Fruit fly (Drosophila melanogaster) whole organism, embryonic: Measurements from ENCODE around the gene CG14971.
A peak's percentile ranks its signal among the peaks of the same experiment; 100 is the strongest.

Source experiments
- Ada2b ChIP-seq: fragments of 200-800 bp; sonication (Bioruptor generic); IDR thresholded peaks from 2 replicates; pipeline ENCODE4 v1.3.6; 2022; ENCODE audit warnings: missing biosample characterization, missing genetic modification characterization
- Atf6 ChIP-seq: fragments of 200-800 bp; sonication (Bioruptor generic); IDR thresholded peaks from 2 replicates; pipeline ENCODE4 v1.3.6; 2022; ENCODE audit warnings: missing biosample characterization, missing genetic modification characterization
- BtbVII ChIP-seq: fragments of 200-800 bp; sonication (Bioruptor generic); optimal IDR thresholded peaks from 3 replicates; lab custom pipeline; 2017; ENCODE audit warnings: missing biosample characterization, mild to moderate bottlenecking, missing genetic modification characterization
- CG11456 ChIP-seq: fragments of 200-800 bp; sonication (Bioruptor generic); IDR thresholded peaks from 3 replicates; pipeline ENCODE4 v1.3.6; 2022; ENCODE audit warnings: missing biosample characterization, missing genetic modification characterization
- CG12942 ChIP-seq: fragments of 200-800 bp; sonication (Bioruptor generic); optimal IDR thresholded peaks from 3 replicates; lab custom pipeline; 2016; ENCODE audit warnings: missing biosample characterization, missing genetic modification characterization
- CG13296 ChIP-seq: fragments of 200-800 bp; sonication (Bioruptor generic); optimal IDR thresholded peaks from 3 replicates; lab custom pipeline; 2018; ENCODE audit warnings: missing biosample characterization, mild to moderate bottlenecking, missing genetic modification characterization
- CG13424 ChIP-seq: fragments of 200-800 bp; sonication (Bioruptor generic); optimal IDR thresholded peaks from 2 replicates; lab custom pipeline; 2019; ENCODE audit warnings: missing biosample characterization, mild to moderate bottlenecking, missing genetic modification characterization, moderate library complexity
- CG1647 ChIP-seq: fragments of 200-800 bp; sonication (Bioruptor generic); optimal IDR thresholded peaks from 3 replicates; lab custom pipeline; 2016; ENCODE audit warnings: missing biosample characterization, missing genetic modification characterization
- CG17361 ChIP-seq: fragments of 200-800 bp; sonication (Bioruptor generic); IDR thresholded peaks from 3 replicates; pipeline ENCODE4 v1.3.6; 2022; ENCODE audit warnings: missing biosample characterization, missing genetic modification characterization
- CG18599 ChIP-seq: fragments of 200-800 bp; sonication (Bioruptor generic); optimal IDR thresholded peaks from 3 replicates; lab custom pipeline; 2017; ENCODE audit warnings: missing biosample characterization, missing genetic modification characterization, mild to moderate bottlenecking, moderate library complexity, missing genetic modification reagents
- CG31224 ChIP-seq: fragments of 200-800 bp; sonication (Bioruptor generic); IDR thresholded peaks from 2 replicates; pipeline ENCODE4 v1.3.6; 2022; ENCODE audit warnings: missing biosample characterization, missing genetic modification characterization
- CG6175 ChIP-seq: fragments of 200-800 bp; sonication (Bioruptor generic); IDR thresholded peaks from 3 replicates; pipeline ENCODE4 v1.3.6; 2022; ENCODE audit warnings: missing biosample characterization, missing genetic modification characterization
- CG6654 ChIP-seq: fragments of 200-800 bp; sonication (Bioruptor generic); optimal IDR thresholded peaks from 2 replicates; lab custom pipeline; 2017; ENCODE audit warnings: missing biosample characterization, mild to moderate bottlenecking, missing genetic modification characterization
- CG7271 ChIP-seq: fragments of 200-800 bp; sonication (Bioruptor generic); optimal IDR thresholded peaks from 2 replicates; lab custom pipeline; 2018; ENCODE audit warnings: missing biosample characterization, mild to moderate bottlenecking, missing genetic modification characterization, moderate library complexity
- CG7357 ChIP-seq: fragments of 200-800 bp; sonication (Bioruptor generic); IDR thresholded peaks from 3 replicates; pipeline ENCODE4 v1.3.6; 2022; ENCODE audit warnings: missing biosample characterization, missing genetic modification characterization
- CG9727 ChIP-seq: fragments of 200-800 bp; sonication (Bioruptor generic); optimal IDR thresholded peaks from 3 replicates; lab custom pipeline; 2017; ENCODE audit warnings: missing biosample characterization, mild to moderate bottlenecking, missing genetic modification characterization
- CkIIα-i1 ChIP-seq: fragments of 200-800 bp; sonication (Bioruptor generic); IDR thresholded peaks from 2 replicates; pipeline ENCODE4 v1.3.6; 2022; ENCODE audit warnings: missing biosample characterization, missing genetic modification characterization
- CrebB ChIP-seq: fragments of 200-800 bp; sonication (Bioruptor generic); optimal IDR thresholded peaks from 3 replicates; lab custom pipeline; 2018; ENCODE audit warnings: missing biosample characterization, mild to moderate bottlenecking, missing genetic modification characterization
- D ChIP-seq, 2 experiments: fragments of 200-800 bp in 1 of 2; fragments of >200 bp in 1 of 2; sonication (Bioruptor generic) in 1 of 2; optimal IDR thresholded peaks; 2 replicates in 1 of 2; 3 replicates in 1 of 2; lab custom pipeline; 2017; ENCODE audit warnings: mild to moderate bottlenecking in 1 of 2, missing biosample characterization in 1 of 2, missing genetic modification characterization in 1 of 2, missing genetic modification reagents in 1 of 2
- D19A ChIP-seq: fragments of 200-800 bp; optimal IDR thresholded peaks from 3 replicates; lab custom pipeline; 2019; ENCODE audit warnings: missing biosample characterization, mild to moderate bottlenecking, missing genetic modification characterization, moderate library complexity
- Doc3 ChIP-seq: fragments of 200-800 bp; sonication (Bioruptor generic); IDR thresholded peaks from 3 replicates; pipeline ENCODE4 v1.3.6; 2022; ENCODE audit warnings: missing biosample characterization, missing genetic modification characterization; ENCODE audit not compliant: partially characterized antibody
- Dref ChIP-seq: fragments of 200-800 bp; sonication (Bioruptor generic); IDR thresholded peaks from 2 replicates; pipeline ENCODE4 v1.3.6; 2022; ENCODE audit warnings: missing biosample characterization, missing genetic modification characterization
- HmgZ ChIP-seq: fragments of 200-800 bp; sonication (Bioruptor generic); optimal IDR thresholded peaks from 2 replicates; lab custom pipeline; 2018; ENCODE audit warnings: missing biosample characterization, mild to moderate bottlenecking, missing genetic modification characterization
- Jarid2 ChIP-seq: fragments of 200-800 bp; sonication (Bioruptor generic); optimal IDR thresholded peaks from 3 replicates; lab custom pipeline; 2017; ENCODE audit warnings: mild to moderate bottlenecking, missing biosample characterization, missing genetic modification reagents, missing genetic modification characterization
- Med ChIP-seq: fragments of 200-800 bp; sonication (Bioruptor generic); peaks from one replicate; lab custom pipeline; 2016; ENCODE audit warnings: missing biosample characterization, missing genetic modification characterization, mild to moderate bottlenecking, inconsistent platforms, moderate library complexity
- Meics ChIP-seq: fragments of 200-800 bp; sonication (Bioruptor generic); optimal IDR thresholded peaks from 2 replicates; lab custom pipeline; 2017; ENCODE audit warnings: missing biosample characterization, mild to moderate bottlenecking, missing genetic modification characterization
- Mrtf ChIP-seq: fragments of 200-800 bp; sonication (Bioruptor generic); IDR thresholded peaks from 3 replicates; pipeline ENCODE4 v1.3.6; 2022; ENCODE audit warnings: missing biosample characterization, missing genetic modification characterization
- Scr ChIP-seq: fragments of 200-800 bp; sonication (Bioruptor generic); IDR thresholded peaks from 2 replicates; pipeline ENCODE4 v1.3.6; 2022; ENCODE audit warnings: missing biosample characterization, missing genetic modification characterization; ENCODE audit not compliant: partially characterized antibody
- Trl ChIP-seq, 3 experiments: fragments of >200 bp in 2 of 3; fragments of 200-800 bp in 1 of 3; sonication (Bioruptor generic) in 1 of 3; optimal IDR thresholded peaks; 2 replicates in 1 of 3; 3 replicates in 2 of 3; lab custom pipeline; 2016 to 2017; ENCODE audit warnings: missing biosample characterization in 1 of 3, missing genetic modification characterization in 1 of 3
- Vsx1 ChIP-seq: fragments of 200-800 bp; sonication (Bioruptor generic); optimal IDR thresholded peaks from 2 replicates; lab custom pipeline; 2017; ENCODE audit warnings: missing biosample characterization, mild to moderate bottlenecking, missing genetic modification characterization, missing genetic modification reagents
- Xbp1 ChIP-seq: fragments of 200-800 bp; sonication (Bioruptor generic); optimal IDR thresholded peaks from 3 replicates; lab custom pipeline; 2016; ENCODE audit warnings: missing biosample characterization, mild to moderate bottlenecking, missing genetic modification characterization
- btn ChIP-seq: fragments of 200-800 bp; sonication (Bioruptor generic); optimal IDR thresholded peaks from 2 replicates; lab custom pipeline; 2016; ENCODE audit warnings: missing biosample characterization, missing genetic modification characterization
- cg ChIP-seq: fragments of 200-800 bp; sonication (Bioruptor generic); optimal IDR thresholded peaks from 3 replicates; lab custom pipeline; 2019; ENCODE audit warnings: missing biosample characterization, mild to moderate bottlenecking, missing genetic modification characterization, moderate library complexity
- crc ChIP-seq: fragments of 200-800 bp; sonication (Bioruptor generic); optimal IDR thresholded peaks from 2 replicates; lab custom pipeline; 2016; ENCODE audit warnings: missing biosample characterization, missing genetic modification characterization
- danr ChIP-seq: fragments of 200-800 bp; sonication (Bioruptor generic); IDR thresholded peaks from 2 replicates; pipeline ENCODE4 v1.3.6; 2022; ENCODE audit warnings: missing biosample characterization, missing genetic modification characterization
- ewg ChIP-seq: fragments of 200-800 bp; sonication (Bioruptor generic); optimal IDR thresholded peaks from 3 replicates; lab custom pipeline; 2017; ENCODE audit warnings: mild to moderate bottlenecking, missing biosample characterization, missing genetic modification reagents, missing genetic modification characterization
- fd96Cb ChIP-seq: fragments of 200-800 bp; sonication (Bioruptor generic); optimal IDR thresholded peaks from 2 replicates; lab custom pipeline; 2018; ENCODE audit warnings: missing biosample characterization, mild to moderate bottlenecking, missing genetic modification characterization, moderate library complexity
- gt ChIP-seq: fragments of 200-800 bp; sonication (Bioruptor generic); IDR thresholded peaks from 2 replicates; pipeline ENCODE4 v1.3.6; 2022; ENCODE audit warnings: missing biosample characterization, missing genetic modification characterization
- inv ChIP-seq: fragments of 200-800 bp; sonication (Bioruptor generic); IDR thresholded peaks from 2 replicates; pipeline ENCODE4 v1.3.6; 2022; ENCODE audit warnings: missing biosample characterization, missing genetic modification characterization; ENCODE audit not compliant: partially characterized antibody
- ken ChIP-seq: fragments of 200-800 bp; sonication (Bioruptor generic); IDR thresholded peaks from 3 replicates; pipeline ENCODE4 v1.3.6; 2022; ENCODE audit warnings: missing biosample characterization, missing genetic modification characterization
- luna ChIP-seq: fragments of 200-800 bp; sonication (Bioruptor generic); optimal IDR thresholded peaks from 2 replicates; lab custom pipeline; 2016; ENCODE audit warnings: missing biosample characterization, missing genetic modification characterization
- maf-S ChIP-seq: fragments of 200-800 bp; sonication (Bioruptor generic); optimal IDR thresholded peaks from 2 replicates; lab custom pipeline; 2016; ENCODE audit warnings: missing biosample characterization, missing genetic modification characterization
- phol ChIP-seq: fragments of 200-800 bp; sonication (Bioruptor generic); optimal IDR thresholded peaks from 3 replicates; lab custom pipeline; 2018; ENCODE audit warnings: missing biosample characterization, mild to moderate bottlenecking, missing genetic modification characterization, moderate library complexity
- pros ChIP-seq: fragments of 200-800 bp; sonication (Bioruptor generic); optimal IDR thresholded peaks from 3 replicates; lab custom pipeline; 2019; ENCODE audit warnings: missing biosample characterization, mild to moderate bottlenecking, missing genetic modification characterization, moderate library complexity
- pum ChIP-seq: fragments of 200-800 bp; sonication (Bioruptor generic); optimal IDR thresholded peaks from 2 replicates; lab custom pipeline; 2016; ENCODE audit warnings: missing biosample characterization, missing genetic modification characterization
- schlank ChIP-seq: fragments of 200-800 bp; sonication (Bioruptor generic); optimal IDR thresholded peaks from 2 replicates; lab custom pipeline; 2018; ENCODE audit warnings: missing biosample characterization, mild to moderate bottlenecking, missing genetic modification characterization
- sob ChIP-seq: fragments of 200-800 bp; sonication (Bioruptor generic); IDR thresholded peaks from 2 replicates; pipeline ENCODE4 v1.3.6; 2022; ENCODE audit warnings: missing biosample characterization, missing genetic modification characterization
- sqz ChIP-seq: fragments of 200-800 bp; sonication (Bioruptor generic); optimal IDR thresholded peaks from 3 replicates; lab custom pipeline; 2018; ENCODE audit warnings: missing biosample characterization, mild to moderate bottlenecking, missing genetic modification characterization

The CG14971 gene

DNA sequence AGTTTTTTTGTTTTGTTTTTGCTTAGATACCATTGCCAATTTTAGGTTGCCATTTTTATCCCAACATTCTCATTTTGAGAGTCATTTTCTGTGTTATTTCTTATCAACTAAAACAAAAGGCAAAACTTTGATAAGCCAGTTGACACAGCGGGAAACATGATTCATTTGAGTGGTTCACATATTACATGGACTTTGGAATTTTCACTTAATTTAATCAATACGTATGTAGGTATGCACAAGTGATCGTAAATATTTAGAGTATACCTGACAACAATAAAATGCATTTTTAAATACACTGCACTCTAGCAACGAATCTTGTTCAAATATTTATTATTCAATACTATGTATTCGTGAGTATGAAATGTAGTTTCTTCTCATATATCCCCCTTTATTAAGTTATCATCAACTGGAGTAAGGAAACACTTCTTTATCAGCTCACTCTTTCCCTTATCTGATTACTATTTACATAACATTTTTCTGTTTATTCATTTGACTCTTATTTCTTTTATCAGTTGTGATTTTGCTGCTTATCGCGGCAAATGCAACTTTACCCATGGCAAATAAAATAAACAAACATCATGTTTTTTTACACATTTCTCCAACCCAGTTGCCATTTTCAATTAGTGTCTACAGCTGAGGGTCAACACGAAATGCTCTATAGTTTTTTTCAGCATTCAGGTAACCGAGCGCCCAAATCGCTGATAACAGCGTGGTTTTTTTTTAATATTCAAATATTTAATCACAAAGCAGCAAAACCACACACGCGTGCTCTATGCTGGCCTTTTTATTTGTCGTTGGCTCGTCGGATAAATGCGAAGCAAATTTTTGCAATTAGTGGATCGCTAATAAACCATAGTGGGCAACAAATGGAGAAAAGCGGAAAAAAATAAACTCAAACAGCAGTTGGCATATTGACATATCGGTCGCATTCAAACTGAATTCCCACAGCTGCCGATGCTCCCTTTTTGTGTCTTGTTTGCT is 47.7 kb upstream of the CG14971 start (continued):
- TF ChIP-seq CG12942 (GFP tag; lab: Kevin White, UChicago) (no peak), Med (GFP tag; lab: Kevin White, UChicago) (peak; percentile 77), CG11456 (GFP tag; lab: Robert Waterston, UW) (no peak), Jarid2 (GFP tag; lab: Kevin White, UChicago) (peak; percentile 10), luna (no peak), cg (GFP tag; lab: Kevin White, UChicago) (no peak), D19A (peak; percentile 33), pros (GFP tag; lab: Kevin White, UChicago) (no peak), fd96Cb (tag; lab: Kevin White, UChicago) (no peak), CkIIα-i1 (GFP tag; lab: Robert Waterston, UW) (no peak), CG1647 (no peak), danr (GFP tag; lab: Robert Waterston, UW) (no peak), sob (GFP tag; lab: Robert Waterston, UW) (no peak), Atf6 (GFP tag; lab: Robert Waterston, UW) (no peak), Ada2b (GFP tag; lab: Robert Waterston, UW) (no peak), Dref (GFP tag; lab: Robert Waterston, UW) (no peak), schlank (tag; lab: Kevin White, UChicago) (no peak), CrebB (tag; lab: Kevin White, UChicago) (peak; percentile 36), maf-S (no peak), Xbp1 (GFP tag; lab: Kevin White, UChicago) (no peak), Doc3 (no peak), sqz (GFP tag; lab: Kevin White, UChicago) (peak; percentile 46), Scr (GFP tag; lab: Robert Waterston, UW) (no peak), BtbVII (GFP tag; lab: Kevin White, UChicago) (peak; percentile 42), phol (tag; lab: Kevin White, UChicago) (no peak), gt (GFP tag; lab: Robert Waterston, UW) (no peak), Vsx1 (GFP tag; lab: Kevin White, UChicago) (no peak), CG17361 (GFP tag; lab: Robert Waterston, UW) (no peak), Trl (optimal IDR thresholded peaks at IDR 0.05; lab: Kevin White, UChicago) (no peak), Trl (GFP tag; optimal IDR thresholded peaks at IDR 0.05; lab: Kevin White, UChicago) (no peak), btn (GFP tag; lab: Kevin White, UChicago) (no peak), CG9727 (peak; percentile 56), CG6654 (GFP tag; lab: Kevin White, UChicago) (no peak), CG18599 (GFP tag; lab: Kevin White, UChicago) (peak; percentile 48), CG13424 (tag; lab: Kevin White, UChicago) (peak; percentile 23), inv (no peak), D (optimal IDR thresholded peaks at IDR 0.05; lab: Kevin White, UChicago) (no peak), D (GFP tag; optimal IDR thresholded peaks at IDR 0.05; lab: Kevin White, UChicago) (no peak), pum (no peak), CG7271 (tag; lab: Kevin White, UChicago) (peak; percentile 18), HmgZ (tag; lab: Kevin White, UChicago) (no peak), ken (no peak), Mrtf (GFP tag; lab: Robert Waterston, UW) (no peak), CG13296 (GFP tag; lab: Kevin White, UChicago) (peak; percentile 6), CG6175 (GFP tag; lab: Robert Waterston, UW) (no peak), Meics (GFP tag; lab: Kevin White, UChicago) (peak; percentile 31), crc (GFP tag; lab: Kevin White, UChicago) (no peak), CG7357 (GFP tag; lab: Robert Waterston, UW) (no peak), ewg (GFP tag; lab: Kevin White, UChicago) (no peak), CG31224 (no peak)
